Fruit fly (Drosophila melanogaster): ENCODE measurements around the gene CG3397.

dm6 chr3R:11981962-11982361 lies 2.4 kb downstream of the CG3397 start, which contains the start of gene CG12224:
- TF ChIP-seq danr (GFP tag; IDR thresholded peaks at IDR 0.05), result no peak
- TF ChIP-seq D19A (tag; optimal IDR thresholded peaks at IDR 0.05), result no peak
- no peak for TF ChIP-seq ro (GFP tag; IDR thresholded peaks at IDR 0.05)
- TF ChIP-seq YL-1 (GFP tag; optimal IDR thresholded peaks at IDR 0.05), result no peak
- TF ChIP-seq toy (GFP tag; IDR thresholded peaks at IDR 0.05), result no peak
- TF ChIP-seq lilli (GFP tag; optimal IDR thresholded peaks at IDR 0.05), result no peak
- no peak for TF ChIP-seq trem (tag; optimal IDR thresholded peaks at IDR 0.05)
- TF ChIP-seq bcd (GFP tag; optimal IDR thresholded peaks at IDR 0.05), result no peak
